Fruit fly (Drosophila melanogaster): ENCODE results near the gene CG10903.

CG10903 gene

dm6 chr3R:8037896-8038295 is 7.7 kb downstream of the CG10903 start (continued):
- TF ChIP-seq Hr4 (GFP tag; optimal IDR thresholded peaks at IDR 0.05) (peak; percentile 86), pdm3 (GFP tag; optimal IDR thresholded peaks at IDR 0.05) (peak; percentile 56), CG10669 (GFP tag; optimal IDR thresholded peaks at IDR 0.05) (peak; percentile 61), fkh (GFP tag; optimal IDR thresholded peaks at IDR 0.05) (no peak), net (GFP tag; optimal IDR thresholded peaks at IDR 0.05) (peak; percentile 47), CG1621 (tag; optimal IDR thresholded peaks at IDR 0.05) (no peak), CG11762 (GFP tag; optimal IDR thresholded peaks at IDR 0.05; ENCODE audit: insufficient read depth) (peak; percentile 55), Met (GFP tag; optimal IDR thresholded peaks at IDR 0.05) (peak; percentile 49), OdsH (GFP tag; optimal IDR thresholded peaks at IDR 0.05) (peak; percentile 71), cyc (GFP tag; optimal IDR thresholded peaks at IDR 0.05) (peak; percentile 55), CG4318 (GFP tag; optimal IDR thresholded peaks at IDR 0.05) (peak; percentile 71), Sox14 (GFP tag; optimal IDR thresholded peaks at IDR 0.05) (peak; percentile 38), Hr38 (GFP tag; optimal IDR thresholded peaks at IDR 0.05) (no peak), Hr39 (GFP tag; optimal IDR thresholded peaks at IDR 0.05) (peak; percentile 31), esn (GFP tag; optimal IDR thresholded peaks at IDR 0.05) (peak; percentile 62), Lpt (GFP tag; optimal IDR thresholded peaks at IDR 0.05) (peak; percentile 39), CG11294 (GFP tag; IDR thresholded peaks at IDR 0.05) (peak; percentile 64)

- TF ChIP-seq CG8632 (GFP tag; optimal IDR thresholded peaks at IDR 0.05): no peak
- no peak for TF ChIP-seq ss (GFP tag; optimal IDR thresholded peaks at IDR 0.05)
- TF ChIP-seq CG32006 (GFP tag; optimal IDR thresholded peaks at IDR 0.05): peak; percentile 45
- no peak for TF ChIP-seq CG10631 (GFP tag; optimal IDR thresholded peaks at IDR 0.05)
- TF ChIP-seq Gug (GFP tag; IDR thresholded peaks at IDR 0.05): no peak
- no peak for TF ChIP-seq pdm3 (GFP tag; optimal IDR thresholded peaks at IDR 0.05)
- no peak for TF ChIP-seq esn (GFP tag; optimal IDR thresholded peaks at IDR 0.05)
- TF ChIP-seq Hr4 (GFP tag; optimal IDR thresholded peaks at IDR 0.05): peak; percentile 38
- peak; percentile 43; the same call in 1 of the 3 replicates for TF ChIP-seq eg (GFP tag; IDR thresholded peaks at IDR 0.05)
- peak; percentile 57 for TF ChIP-seq svp (GFP tag)
- no peak for TF ChIP-seq CG31627 (GFP tag; optimal IDR thresholded peaks at IDR 0.05)
- peak; percentile 23 for TF ChIP-seq CG4318 (GFP tag; optimal IDR thresholded peaks at IDR 0.05)
- TF ChIP-seq Eip78C (GFP tag): peak; percentile 70
- TF ChIP-seq Eip93F (GFP tag; optimal IDR thresholded peaks at IDR 0.05): no peak
- TF ChIP-seq CG11294 (GFP tag; IDR thresholded peaks at IDR 0.05): no peak
- no peak for TF ChIP-seq CG7368 (GFP tag; optimal IDR thresholded peaks at IDR 0.05)
- TF ChIP-seq dsx (GFP tag; optimal IDR thresholded peaks at IDR 0.05; ENCODE audit: poor library complexity, severe bottlenecking): peak; percentile 26
- peak; percentile 56 for TF ChIP-seq CG15336 (GFP tag; IDR thresholded peaks at IDR 0.05)
- no peak for TF ChIP-seq CG3919 (GFP tag; optimal IDR thresholded peaks at IDR 0.05)
- TF ChIP-seq CG16779 (tag; optimal IDR thresholded peaks at IDR 0.05): no peak
- 0 out of 3 replicates have a peak, but pooled peaks have one; percentile 23 for TF ChIP-seq CG6163 (GFP tag; IDR thresholded peaks at IDR 0.05)
- peak; percentile 71 for TF ChIP-seq CG8119 (GFP tag; IDR thresholded peaks at IDR 0.05)
These were observed 8.7 kb downstream of the CG10903 start for dm6 chr3R:8038927-8039326.

- 0 out of 3 replicates have a peak, but pooled peaks have one; percentile 17 for TF ChIP-seq eg (GFP tag; IDR thresholded peaks at IDR 0.05)
- TF ChIP-seq CG8632 (GFP tag; optimal IDR thresholded peaks at IDR 0.05): peak; percentile 8
- TF ChIP-seq CG32006 (GFP tag; optimal IDR thresholded peaks at IDR 0.05): peak; percentile 37
- TF ChIP-seq CG10669 (GFP tag; optimal IDR thresholded peaks at IDR 0.05): peak; percentile 15
- peak; percentile 30 for TF ChIP-seq Ets96B (tag; optimal IDR thresholded peaks at IDR 0.05)
- TF ChIP-seq Eip75B (GFP tag; optimal IDR thresholded peaks at IDR 0.05): peak; percentile 10
- no peak for TF ChIP-seq achi (GFP tag; optimal IDR thresholded peaks at IDR 0.05)
- no peak for TF ChIP-seq CG6854 (GFP tag; optimal IDR thresholded peaks at IDR 0.05)
- TF ChIP-seq topi (GFP tag; optimal IDR thresholded peaks at IDR 0.05): no peak
- TF ChIP-seq CG6808 (GFP tag; optimal IDR thresholded peaks at IDR 0.05): no peak
- TF ChIP-seq svp (GFP tag): peak; percentile 94
- TF ChIP-seq CG11902 (GFP tag; optimal IDR thresholded peaks at IDR 0.05): no peak
- peak; percentile 43 for TF ChIP-seq esn (GFP tag; optimal IDR thresholded peaks at IDR 0.05)
- no peak for TF ChIP-seq Blimp-1 (GFP tag; optimal IDR thresholded peaks at IDR 0.05)
- TF ChIP-seq CG4318 (GFP tag; optimal IDR thresholded peaks at IDR 0.05): no peak
- TF ChIP-seq Ets21C (GFP tag; optimal IDR thresholded peaks at IDR 0.05): no peak
- peak; percentile 29 for TF ChIP-seq CG31627 (GFP tag; optimal IDR thresholded peaks at IDR 0.05)
- no peak for TF ChIP-seq net (GFP tag; optimal IDR thresholded peaks at IDR 0.05)
- no peak for TF ChIP-seq CG11294 (GFP tag; IDR thresholded peaks at IDR 0.05)
- no peak for TF ChIP-seq CG9139 (GFP tag; optimal IDR thresholded peaks at IDR 0.05)
- TF ChIP-seq Eip93F (GFP tag; optimal IDR thresholded peaks at IDR 0.05): no peak
- peak; percentile 25; the same call in 1 of the 3 replicates for TF ChIP-seq CG6163 (GFP tag; IDR thresholded peaks at IDR 0.05)
- no peak for TF ChIP-seq fd85E (GFP tag; optimal IDR thresholded peaks at IDR 0.05)
- TF ChIP-seq dsx (GFP tag; optimal IDR thresholded peaks at IDR 0.05; ENCODE audit: poor library complexity, severe bottlenecking): peak; percentile 39
- TF ChIP-seq CG6792 (GFP tag; optimal IDR thresholded peaks at IDR 0.05): no peak
- peak; percentile 87 for TF ChIP-seq Eip78C (GFP tag)
- no peak for TF ChIP-seq Hr38 (GFP tag; optimal IDR thresholded peaks at IDR 0.05)
- TF ChIP-seq ss (GFP tag; optimal IDR thresholded peaks at IDR 0.05): no peak
These were observed 10.6 kb downstream of the CG10903 start, which contains the start of gene CG43060 for dm6 chr3R:8040843-8041242. CG43060 (plus strand) TSS chr3R:8041224.
